Fruit fly (Drosophila melanogaster): ENCODE results near the gene hdm.

hdm gene

dm6 chrX:7937588-7938481 is 17.9 kb upstream of the hdm start (continued):
- no peak for TF ChIP-seq hbn (GFP tag; IDR thresholded peaks at IDR 0.05; ENCODE audit: partially characterized antibody)
- TF ChIP-seq Antp (GFP tag; optimal IDR thresholded peaks at IDR 0.05): peak; percentile 79
- TF ChIP-seq Scr (GFP tag; IDR thresholded peaks at IDR 0.05; ENCODE audit: partially characterized antibody): no peak
- TF ChIP-seq Oli (tag; optimal IDR thresholded peaks at IDR 0.05): peak; percentile 90
- peak; percentile 21; the same call in 1 of the 2 replicates for TF ChIP-seq dimm (GFP tag; IDR thresholded peaks at IDR 0.05)
- no peak; the same call in 1 of the 2 replicates for TF ChIP-seq Bgb (GFP tag; IDR thresholded peaks at IDR 0.05; ENCODE audit: partially characterized antibody)
- TF ChIP-seq CG7357 (GFP tag; IDR thresholded peaks at IDR 0.05): peak; percentile 58; the same call in 2 of the 3 replicates
- no peak for TF ChIP-seq CkIIα-i1 (GFP tag; IDR thresholded peaks at IDR 0.05)
- TF ChIP-seq tgo (GFP tag; IDR thresholded peaks at IDR 0.05): peak; percentile 66; the same call in 2 of the 3 replicates
- TF ChIP-seq PHDP (tag; optimal IDR thresholded peaks at IDR 0.05): peak; percentile 72
- TF ChIP-seq wek (GFP tag; optimal IDR thresholded peaks at IDR 0.05): peak; percentile 12
- no peak for TF ChIP-seq CG5953 (GFP tag; IDR thresholded peaks at IDR 0.05)
- TF ChIP-seq salm (tag; optimal IDR thresholded peaks at IDR 0.05): peak; percentile 45
- TF ChIP-seq CG2199 (GFP tag; IDR thresholded peaks at IDR 0.05): no peak
- peak; percentile 89 for TF ChIP-seq CG11504 (tag; optimal IDR thresholded peaks at IDR 0.05)
- peak; percentile 82 for TF ChIP-seq chn (GFP tag; optimal IDR thresholded peaks at IDR 0.05)
- TF ChIP-seq tap (tag; optimal IDR thresholded peaks at IDR 0.05): peak; percentile 52
- TF ChIP-seq CG5180 (GFP tag; optimal IDR thresholded peaks at IDR 0.05): peak; percentile 77
- peak; percentile 14; the same call in 1 of the 2 replicates for TF ChIP-seq Dref (GFP tag; IDR thresholded peaks at IDR 0.05)
- TF ChIP-seq cad (GFP tag; optimal IDR thresholded peaks at IDR 0.05): no peak
- TF ChIP-seq Deaf1 (tag; optimal IDR thresholded peaks at IDR 0.05): peak; percentile 27
- peak; percentile 87 for TF ChIP-seq kni (GFP tag; optimal IDR thresholded peaks at IDR 0.05)
- TF ChIP-seq CG17361 (GFP tag; IDR thresholded peaks at IDR 0.05): peak; percentile 95
- TF ChIP-seq Fer3 (tag; optimal IDR thresholded peaks at IDR 0.05): peak; percentile 36
- TF ChIP-seq CG9932 (GFP tag; IDR thresholded peaks at IDR 0.05): no peak; the same call in 1 of the 2 replicates
- TF ChIP-seq CG8089 (GFP tag; optimal IDR thresholded peaks at IDR 0.05): peak; percentile 79
- TF ChIP-seq Doc3 (GFP tag; IDR thresholded peaks at IDR 0.05; ENCODE audit: partially characterized antibody): no peak
- TF ChIP-seq eve (GFP tag; optimal IDR thresholded peaks at IDR 0.05): peak in 1 of 2 experiments; percentile 46
- TF ChIP-seq caup (GFP tag; optimal IDR thresholded peaks at IDR 0.05; ENCODE audit: severe bottlenecking): peak; percentile 31
- TF ChIP-seq CG2875 (GFP tag; optimal IDR thresholded peaks at IDR 0.05): peak; percentile 74
- peak; percentile 84 for TF ChIP-seq lmd (GFP tag; IDR thresholded peaks at IDR 0.05)
- TF ChIP-seq H2.0 (GFP tag; IDR thresholded peaks at IDR 0.05): 0 out of 2 replicates have a peak, but pooled peaks have one; percentile 40
- TF ChIP-seq Meics (GFP tag; optimal IDR thresholded peaks at IDR 0.05): peak; percentile 68
- TF ChIP-seq tna (GFP tag; IDR thresholded peaks at IDR 0.05; ENCODE audit: partially characterized antibody): no peak
- peak; percentile 83 for TF ChIP-seq CG12391 (tag; optimal IDR thresholded peaks at IDR 0.05)
- peak; percentile 23 for TF ChIP-seq sd (tag; optimal IDR thresholded peaks at IDR 0.05)
- peak; percentile 76 for TF ChIP-seq CG3407 (GFP tag; optimal IDR thresholded peaks at IDR 0.05)
- peak; percentile 58 for TF ChIP-seq CG33213 (GFP tag; optimal IDR thresholded peaks at IDR 0.05)
- TF ChIP-seq unpg (GFP tag; optimal IDR thresholded peaks at IDR 0.05): peak; percentile 71
- TF ChIP-seq CG3281 (GFP tag; optimal IDR thresholded peaks at IDR 0.05): peak; percentile 53
- TF ChIP-seq psq (GFP tag; optimal IDR thresholded peaks at IDR 0.05): peak; percentile 35
- peak; percentile 88 for TF ChIP-seq da (GFP tag; optimal IDR thresholded peaks at IDR 0.05)
- peak; percentile 90 for TF ChIP-seq p53 (GFP tag; optimal IDR thresholded peaks at IDR 0.05)
- peak; percentile 54 for TF ChIP-seq CG17186 (GFP tag; optimal IDR thresholded peaks at IDR 0.05)
- no peak for TF ChIP-seq CG14860 (GFP tag; IDR thresholded peaks at IDR 0.05; ENCODE audit: partially characterized antibody)
- peak; percentile 55 for TF ChIP-seq CG2120 (GFP tag; optimal IDR thresholded peaks at IDR 0.05)
- peak; percentile 57 for TF ChIP-seq seq (GFP tag; IDR thresholded peaks at IDR 0.05)
- TF ChIP-seq peb (GFP tag; IDR thresholded peaks at IDR 0.05): peak; percentile 75
